Fruit fly (Drosophila melanogaster) whole organism, embryonic: ENCODE data around the gene CG18135.
A peak's percentile ranks its signal among the peaks of the same experiment; 100 is the strongest.

Source experiments
- CG10274 ChIP-seq: fragments of 200-800 bp; sonication (Bioruptor generic); optimal IDR thresholded peaks from 3 replicates; lab custom pipeline; 2017; ENCODE audit warnings: missing biosample characterization, mild to moderate bottlenecking, missing genetic modification characterization
- CG16863 ChIP-seq: fragments of 200-800 bp; sonication (Bioruptor generic); optimal IDR thresholded peaks from 3 replicates; lab custom pipeline; 2016; ENCODE audit warnings: missing biosample characterization, missing genetic modification characterization
- CG2199 ChIP-seq: fragments of 200-800 bp; sonication (Bioruptor generic); IDR thresholded peaks from 3 replicates; pipeline ENCODE4 v1.3.6; 2022; ENCODE audit warnings: missing biosample characterization, missing genetic modification characterization
- bsh ChIP-seq, 2 experiments: fragments of 200-800 bp; sonication (Bioruptor generic); optimal IDR thresholded peaks; 2 replicates each; lab custom pipeline; 2017 to 2018; ENCODE audit warnings: mild to moderate bottlenecking in 2 of 2, missing biosample characterization in 2 of 2, missing genetic modification characterization in 2 of 2, moderate library complexity in 1 of 2
- fd3F ChIP-seq: fragments of 200-800 bp; sonication (Bioruptor generic); optimal IDR thresholded peaks from 2 replicates; lab custom pipeline; 2018; ENCODE audit warnings: missing biosample characterization, mild to moderate bottlenecking, missing genetic modification characterization, moderate library complexity
- jigr1 ChIP-seq: fragments of 200-800 bp; sonication (Bioruptor generic); IDR thresholded peaks from 3 replicates; pipeline ENCODE4 v1.3.6; 2022; ENCODE audit warnings: missing biosample characterization, missing genetic modification characterization
- trem ChIP-seq: fragments of 200-800 bp; optimal IDR thresholded peaks from 3 replicates; lab custom pipeline; 2019; ENCODE audit warnings: missing biosample characterization, mild to moderate bottlenecking, missing genetic modification characterization, moderate library complexity

dm6 chr3L:19042501-19042900 is 44.4 kb upstream of the CG18135 start:
- TF ChIP-seq CG16863 (GFP tag; lab: Kevin White, UChicago): no peak
- TF ChIP-seq fd3F: peak; percentile 46
- TF ChIP-seq trem: peak; percentile 94
- peak; percentile 7; the same call in 1 of the 3 replicates for TF ChIP-seq jigr1 (GFP tag; lab: Robert Waterston, UW)
- peak; percentile 36 for TF ChIP-seq CG10274 (GFP tag; lab: Kevin White, UChicago)
- peak; percentile 82 to 92 for TF ChIP-seq bsh (GFP tag; optimal IDR thresholded peaks at IDR 0.05; lab: Kevin White, UChicago)
- TF ChIP-seq CG2199: no peak
